Fruit fly (Drosophila melanogaster) S2 (cell line): Measurements from ENCODE around the gene AstCC.

ENCODE experiments used
- CG8478 ChIP-seq: fragments of >200 bp; optimal IDR thresholded peaks from 2 replicates; lab custom pipeline; 2018
- CTCF ChIP-seq, 2 experiments: fragments of >200 bp; optimal IDR thresholded peaks; 2 replicates each; lab custom pipeline; 2018

Gene AstCC

dm6 chr2L:11075114-11075513, 9.9 kb downstream of the AstCC start, which contains the start of gene CG43725:
Gene CG43725 (plus strand): TSS chr2L:11075513.
- TF ChIP-seq CTCF (optimal IDR thresholded peaks at IDR 0.05; lab: Kevin White, UChicago) (no peak), CG8478 (no peak)

- no peak for TF ChIP-seq CTCF (optimal IDR thresholded peaks at IDR 0.05; lab: Kevin White, UChicago)
- TF ChIP-seq CG8478, result no peak
Observed at dm6 chr2L:11073947-11074346, 11.1 kb downstream of the AstCC start.

dm6 chr2L:11072880-11073279, 12.1 kb downstream of the AstCC start:
- TF ChIP-seq CG8478 (no peak), CTCF (optimal IDR thresholded peaks at IDR 0.05; lab: Kevin White, UChicago) (no peak)

- no peak for TF ChIP-seq CG8478
Observed at dm6 chr2L:11072250-11072649, 12.8 kb downstream of the AstCC start.

dm6 chr2L:11070862-11071261, 14.2 kb downstream of the AstCC start, which contains the start of gene CG14915:
Gene CG14915 (plus strand): TSS chr2L:11071027.
- TF ChIP-seq CG8478 (no peak), CTCF (optimal IDR thresholded peaks at IDR 0.05; lab: Kevin White, UChicago) (no peak)

dm6 chr2L:11069475-11069874, 15.6 kb downstream of the AstCC start:
- TF ChIP-seq CTCF (optimal IDR thresholded peaks at IDR 0.05; lab: Kevin White, UChicago) (no peak), CG8478 (no peak)

- TF ChIP-seq CG8478 (no peak), CTCF (optimal IDR thresholded peaks at IDR 0.05; lab: Kevin White, UChicago) (no peak)
Observed at dm6 chr2L:11068907-11069306, 16.1 kb downstream of the AstCC start.

- no peak for TF ChIP-seq CG8478
- TF ChIP-seq CTCF (optimal IDR thresholded peaks at IDR 0.05; lab: Kevin White, UChicago), result no peak
Observed at dm6 chr2L:11068441-11068840, 16.6 kb downstream of the AstCC start.

dm6 chr2L:11067970-11068369, 17.1 kb downstream of the AstCC start:
- TF ChIP-seq CTCF (optimal IDR thresholded peaks at IDR 0.05; lab: Kevin White, UChicago), result no peak
- TF ChIP-seq CG8478, result no peak

dm6 chr2L:11066887-11067459, 18.1 kb downstream of the AstCC start, which contains the start of gene Samuel:
Gene Samuel (minus strand): TSS chr2L:11066998.
- TF ChIP-seq CG8478 (no peak), CTCF (optimal IDR thresholded peaks at IDR 0.05; lab: Kevin White, UChicago) (no peak)

dm6 chr2L:11065932-11066823, 18.9 kb downstream of the AstCC start:
- TF ChIP-seq CTCF (optimal IDR thresholded peaks at IDR 0.05; lab: Kevin White, UChicago) (no peak), CG8478 (no peak)

- TF ChIP-seq CTCF (optimal IDR thresholded peaks at IDR 0.05; lab: Kevin White, UChicago), result no peak
- TF ChIP-seq CG8478, result no peak
Observed at dm6 chr2L:11065106-11065878, 19.7 kb downstream of the AstCC start.

dm6 chr2L:11061155-11061554, 23.9 kb downstream of the AstCC start:
- TF ChIP-seq CTCF (optimal IDR thresholded peaks at IDR 0.05; lab: Kevin White, UChicago), result no peak
- no peak for TF ChIP-seq CG8478

dm6 chr2L:11059206-11059605, 25.8 kb downstream of the AstCC start:
- TF ChIP-seq CTCF (optimal IDR thresholded peaks at IDR 0.05; lab: Kevin White, UChicago) (no peak), CG8478 (no peak)

- TF ChIP-seq CTCF (optimal IDR thresholded peaks at IDR 0.05; lab: Kevin White, UChicago) (no peak), CG8478 (no peak)
Observed at dm6 chr2L:11058111-11058665, 26.8 kb downstream of the AstCC start.
